Fruit fly (Drosophila melanogaster) Kc167 (cell line): ENCODE data around the gene stg.

ENCODE experiments used
- Myc ChIP-seq: fragments of >200 bp; optimal IDR thresholded peaks from 2 replicates; lab custom pipeline; 2017; ENCODE audit warnings: missing external identifiers
- Sin3A ChIP-seq: fragments of >200 bp; optimal IDR thresholded peaks from 2 replicates; lab custom pipeline; 2018; ENCODE audit warnings: missing external identifiers
- ttk ChIP-seq: sonication (Bioruptor generic); optimal IDR thresholded peaks from 2 replicates; lab custom pipeline; 2017; ENCODE audit warnings: missing external identifiers

DNA sequence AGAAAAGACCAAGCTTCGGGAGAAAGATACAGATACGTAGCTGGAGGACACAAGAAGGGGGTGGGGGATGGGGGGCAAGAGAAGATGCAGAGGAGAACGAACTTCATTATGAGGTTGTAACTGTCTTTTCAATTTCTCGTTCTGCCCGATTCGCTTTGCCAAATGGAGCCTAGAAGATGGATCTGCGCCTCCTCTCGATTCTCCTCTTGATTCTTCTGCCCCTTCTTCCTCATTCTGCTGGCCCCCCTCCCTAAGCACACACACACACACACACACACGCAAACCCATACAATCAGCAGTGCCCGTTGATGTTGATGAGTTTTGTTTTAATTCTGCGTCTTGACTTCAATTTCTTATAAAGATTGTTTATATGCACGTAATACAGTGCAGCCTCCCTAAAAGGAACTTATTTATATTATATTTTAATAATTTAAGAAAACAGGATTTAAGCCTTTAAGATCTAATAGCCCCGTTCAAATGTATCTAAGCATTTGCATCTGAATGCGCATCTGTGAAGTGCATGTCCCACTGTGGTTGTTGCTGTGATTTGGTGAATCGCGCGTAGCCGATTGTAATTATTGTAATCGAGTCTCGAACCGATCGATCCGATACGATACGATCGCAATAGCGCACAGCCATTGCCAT, 48.5 kb downstream of the stg start:
- no peak for TF ChIP-seq Sin3A (lab: Kevin White, UChicago)
- no peak for TF ChIP-seq Myc
- TF ChIP-seq ttk, result no peak
